Fruit fly (Drosophila melanogaster): Measurements from ENCODE around the gene CG32625.

dm6 chrX:13765217-13765616 lies 8.6 kb upstream of the CG32625 start:
- TF ChIP-seq CG8632 (GFP tag; optimal IDR thresholded peaks at IDR 0.05) (no peak), CG15336 (GFP tag; IDR thresholded peaks at IDR 0.05) (no peak), CG7368 (GFP tag; optimal IDR thresholded peaks at IDR 0.05) (no peak), svp (GFP tag) (peak; percentile 44), Ets21C (GFP tag; optimal IDR thresholded peaks at IDR 0.05) (no peak), CG31627 (GFP tag; optimal IDR thresholded peaks at IDR 0.05) (no peak), Ets96B (tag; optimal IDR thresholded peaks at IDR 0.05) (no peak), CG8319 (GFP tag; optimal IDR thresholded peaks at IDR 0.05) (no peak), CG1621 (tag; optimal IDR thresholded peaks at IDR 0.05) (no peak), CG11294 (GFP tag; IDR thresholded peaks at IDR 0.05) (no peak), net (GFP tag; optimal IDR thresholded peaks at IDR 0.05) (no peak), CG16779 (tag; optimal IDR thresholded peaks at IDR 0.05) (no peak)
